Worm (Caenorhabditis elegans) whole organism, L4 larva: Measurements from ENCODE around the gene dyc-1.

Experiments used
- F10B5.3 ChIP-seq: sonication (generic microtip); optimal IDR thresholded peaks from 2 replicates; lab custom pipeline; 2016; ENCODE audit warnings: mild to moderate bottlenecking, missing genetic modification characterization, missing compliant biosample characterization
- T26A8.4 ChIP-seq: fragments of 200-800 bp; sonication (Bioruptor generic); IDR thresholded peaks from 2 replicates; pipeline ENCODE4 v1.3.6; 2022; ENCODE audit warnings: missing genetic modification characterization, missing compliant biosample characterization
- ceh-28 ChIP-seq: fragments of 150-350 bp; optimal IDR thresholded peaks from 2 replicates; lab custom pipeline; 2014; ENCODE audit warnings: missing biosample characterization, missing genetic modification reagents, missing genetic modification characterization
- cey-2 ChIP-seq: sonication (generic microtip); optimal IDR thresholded peaks from 3 replicates; lab custom pipeline; 2017; ENCODE audit warnings: missing genetic modification characterization, mild to moderate bottlenecking, missing compliant biosample characterization, antibody characterized with exemption, borderline replicate concordance; ENCODE audit not compliant: insufficient read depth
- daf-16 ChIP-seq, 3 experiments: sonication (generic microtip); optimal IDR thresholded peaks; 2 replicates each; lab custom pipeline; 2016 to 2017; ENCODE audit warnings: missing genetic modification characterization in 3 of 3, missing genetic modification reagents in 3 of 3, mild to moderate bottlenecking in 2 of 3, missing compliant biosample characterization in 2 of 3, missing biosample characterization in 1 of 3, moderate library complexity in 1 of 3
- daf-8 ChIP-seq: fragments of 200-800 bp; sonication (Bioruptor generic); IDR thresholded peaks from 2 replicates; pipeline ENCODE4 v1.3.6; 2022; ENCODE audit warnings: missing genetic modification characterization, missing compliant biosample characterization
- dmd-6 ChIP-seq: fragments of 200-800 bp; sonication (Bioruptor generic); IDR thresholded peaks from 2 replicates; pipeline ENCODE4 v1.3.6; 2022; ENCODE audit warnings: missing genetic modification reagents, missing genetic modification characterization, missing compliant biosample characterization
- dmd-9 ChIP-seq: fragments of 200-800 bp; sonication (Bioruptor generic); IDR thresholded peaks from 2 replicates; pipeline ENCODE4 v1.3.6; 2022; ENCODE audit warnings: missing genetic modification reagents, missing genetic modification characterization, missing compliant biosample characterization
- dve-1 ChIP-seq: sonication (generic microtip); optimal IDR thresholded peaks from 2 replicates; lab custom pipeline; 2017; ENCODE audit warnings: antibody characterized with exemption, mild to moderate bottlenecking, missing genetic modification characterization, missing compliant biosample characterization; ENCODE audit not compliant: insufficient read depth
- egl-27 ChIP-seq: sonication (generic microtip); optimal IDR thresholded peaks from 3 replicates; lab custom pipeline; 2017; ENCODE audit warnings: missing biosample characterization, missing genetic modification reagents, missing genetic modification characterization
- egl-43 ChIP-seq: fragments of 200-800 bp; sonication (Bioruptor generic); IDR thresholded peaks from 2 replicates; pipeline ENCODE4 v1.3.6; 2022; ENCODE audit warnings: missing genetic modification reagents, missing genetic modification characterization, missing compliant biosample characterization
- fkh-10 ChIP-seq: fragments of 150-350 bp; optimal IDR thresholded peaks from 2 replicates; lab custom pipeline; 2014; ENCODE audit warnings: missing biosample characterization, missing genetic modification reagents, missing genetic modification characterization
- fos-1 ChIP-seq: fragments of 150-350 bp; optimal IDR thresholded peaks from 2 replicates; lab custom pipeline; 2014; ENCODE audit warnings: missing biosample characterization, missing genetic modification characterization
- gei-8 ChIP-seq: fragments of 200-800 bp; sonication (Bioruptor generic); optimal IDR thresholded peaks from 2 replicates; lab custom pipeline; 2018; ENCODE audit warnings: mild to moderate bottlenecking, missing genetic modification characterization, missing compliant biosample characterization
- hif-1 ChIP-seq, 2 experiments: sonication (generic microtip); optimal IDR thresholded peaks; 2 replicates each; lab custom pipeline; 2016 to 2017; ENCODE audit warnings: missing compliant biosample characterization in 2 of 2, missing genetic modification characterization in 2 of 2, missing genetic modification reagents in 2 of 2, missing genotype in 2 of 2, mild to moderate bottlenecking in 1 of 2
- hlh-11 ChIP-seq: fragments of 200-800 bp; sonication (Bioruptor generic); optimal IDR thresholded peaks from 2 replicates; lab custom pipeline; 2018; ENCODE audit warnings: mild to moderate bottlenecking, missing genetic modification characterization, missing compliant biosample characterization
- hlh-30 ChIP-seq: sonication (generic microtip); optimal IDR thresholded peaks from 2 replicates; lab custom pipeline; 2017; ENCODE audit warnings: antibody characterized with exemption, mild to moderate bottlenecking, missing genetic modification characterization, missing compliant biosample characterization; ENCODE audit not compliant: insufficient read depth
- lin-15B ChIP-seq: fragments of 150-350 bp; sonication (generic microtip); optimal IDR thresholded peaks from 3 replicates; lab custom pipeline; 2014; ENCODE audit warnings: missing biosample characterization, missing genetic modification characterization
- lin-29 ChIP-seq: fragments of 200-800 bp; sonication (Bioruptor generic); IDR thresholded peaks from 2 replicates; pipeline ENCODE4 v1.3.6; 2022; ENCODE audit warnings: missing genetic modification reagents, missing genetic modification characterization, missing compliant biosample characterization
- lin-39 ChIP-seq: fragments of 150-350 bp; optimal IDR thresholded peaks from 2 replicates; lab custom pipeline; 2014; ENCODE audit warnings: missing biosample characterization, missing genetic modification reagents, missing genetic modification characterization
- lir-3 ChIP-seq: sonication (generic microtip); optimal IDR thresholded peaks from 2 replicates; lab custom pipeline; 2016; ENCODE audit warnings: mild to moderate bottlenecking, missing genetic modification characterization, missing compliant biosample characterization
- madf-5 ChIP-seq, 2 experiments: fragments of 200-800 bp; sonication (Bioruptor generic); IDR thresholded peaks; 2 replicates each; pipeline ENCODE4 v1.3.6; 2022; ENCODE audit warnings: missing compliant biosample characterization in 2 of 2, missing genetic modification characterization in 2 of 2
- mdl-1 ChIP-seq, 2 experiments: fragments of 150-350 bp in 1 of 2; sonication (generic microtip) in 1 of 2; optimal IDR thresholded peaks; 2 replicates each; lab custom pipeline; 2014 to 2017; ENCODE audit warnings: missing biosample characterization in 2 of 2, missing genetic modification characterization in 2 of 2
- mdt-29 ChIP-seq: fragments of 200-800 bp; sonication (Bioruptor generic); IDR thresholded peaks from 2 replicates; pipeline ENCODE4 v1.3.6; 2022; ENCODE audit warnings: missing genetic modification reagents, missing genetic modification characterization, missing compliant biosample characterization
- mep-1 ChIP-seq: fragments of 150-350 bp; sonication (generic microtip); optimal IDR thresholded peaks from 3 replicates; lab custom pipeline; 2014; ENCODE audit warnings: missing biosample characterization, missing genetic modification characterization
- mes-2 ChIP-seq: sonication (generic microtip); optimal IDR thresholded peaks from 2 replicates; lab custom pipeline; 2016; ENCODE audit warnings: missing genotype, mild to moderate bottlenecking, missing genetic modification characterization, missing compliant biosample characterization; ENCODE audit not compliant: poor library complexity, severe bottlenecking
- mxl-3 ChIP-seq: fragments of 200-800 bp; sonication (Bioruptor generic); optimal IDR thresholded peaks from 2 replicates; lab custom pipeline; 2018; ENCODE audit warnings: mild to moderate bottlenecking, missing genetic modification characterization, missing compliant biosample characterization
- nhr-102 ChIP-seq: sonication (generic microtip); optimal IDR thresholded peaks from 2 replicates; lab custom pipeline; 2016; ENCODE audit warnings: mild to moderate bottlenecking, missing genetic modification characterization, moderate library complexity, missing compliant biosample characterization
- nhr-237 ChIP-seq: sonication (generic microtip); optimal IDR thresholded peaks from 2 replicates; lab custom pipeline; 2017; ENCODE audit warnings: missing biosample characterization, missing genetic modification characterization
- nhr-28 ChIP-seq: fragments of 150-350 bp; optimal IDR thresholded peaks from 2 replicates; lab custom pipeline; 2014; ENCODE audit warnings: missing biosample characterization, missing genetic modification characterization
- nhr-42 ChIP-seq: fragments of 200-800 bp; sonication (Bioruptor generic); IDR thresholded peaks from 2 replicates; pipeline ENCODE4 v1.3.6; 2022; ENCODE audit warnings: missing genetic modification characterization, missing compliant biosample characterization
- nhr-6 ChIP-seq: fragments of 150-350 bp; optimal IDR thresholded peaks from 2 replicates; lab custom pipeline; 2014; ENCODE audit warnings: missing biosample characterization, missing genetic modification characterization
- nhr-77 ChIP-seq: fragments of 150-350 bp; optimal IDR thresholded peaks from 2 replicates; lab custom pipeline; 2014; ENCODE audit warnings: missing biosample characterization, missing genetic modification characterization
- pqm-1 ChIP-seq: sonication (generic microtip); optimal IDR thresholded peaks from 2 replicates; lab custom pipeline; 2017; ENCODE audit warnings: missing biosample characterization, missing genetic modification characterization
- rbr-2 ChIP-seq: sonication (generic microtip); optimal IDR thresholded peaks from 2 replicates; lab custom pipeline; 2016; ENCODE audit warnings: missing genotype, missing genetic modification characterization, missing compliant biosample characterization
- saeg-2 ChIP-seq: fragments of 200-800 bp; sonication (Bioruptor generic); IDR thresholded peaks from 2 replicates; pipeline ENCODE4 v1.3.6; 2022; ENCODE audit warnings: missing genetic modification reagents, missing genetic modification characterization, missing compliant biosample characterization
- sdz-12 ChIP-seq: fragments of 200-800 bp; sonication (Bioruptor generic); optimal IDR thresholded peaks from 2 replicates; lab custom pipeline; 2018; ENCODE audit warnings: mild to moderate bottlenecking, missing genetic modification characterization, missing compliant biosample characterization
- set-16 ChIP-seq: fragments of 200-800 bp; sonication (Bioruptor generic); IDR thresholded peaks from 2 replicates; pipeline ENCODE4 v1.3.6; 2022; ENCODE audit warnings: missing genetic modification reagents, missing genetic modification characterization, missing compliant biosample characterization
- spr-1 ChIP-seq: sonication (generic microtip); optimal IDR thresholded peaks from 2 replicates; lab custom pipeline; 2016; ENCODE audit warnings: mild to moderate bottlenecking, missing genetic modification characterization, missing compliant biosample characterization
- tag-97 ChIP-seq: fragments of 200-800 bp; sonication (Bioruptor generic); IDR thresholded peaks from 2 replicates; pipeline ENCODE4 v1.3.6; 2022; ENCODE audit warnings: missing genetic modification characterization, missing compliant biosample characterization
- tra-1 ChIP-seq: fragments of 200-800 bp; sonication (Bioruptor generic); IDR thresholded peaks from 2 replicates; pipeline ENCODE4 v1.3.6; 2022; ENCODE audit warnings: missing genetic modification reagents, missing genetic modification characterization, missing compliant biosample characterization
- unc-130 ChIP-seq: sonication (generic microtip); optimal IDR thresholded peaks from 2 replicates; lab custom pipeline; 2016; ENCODE audit warnings: missing genetic modification reagents, missing genetic modification characterization, missing compliant biosample characterization
- unc-39 ChIP-seq: sonication (generic microtip); optimal IDR thresholded peaks from 2 replicates; lab custom pipeline; 2017; ENCODE audit warnings: missing biosample characterization, missing genetic modification characterization
- zfp-3 ChIP-seq: fragments of 200-800 bp; sonication (Bioruptor generic); conservative IDR thresholded peaks from 2 replicates; pipeline ENCODE4 v1.3.6; 2022; ENCODE audit warnings: missing genetic modification reagents, missing genetic modification characterization, missing compliant biosample characterization

The dyc-1 gene

DNA sequence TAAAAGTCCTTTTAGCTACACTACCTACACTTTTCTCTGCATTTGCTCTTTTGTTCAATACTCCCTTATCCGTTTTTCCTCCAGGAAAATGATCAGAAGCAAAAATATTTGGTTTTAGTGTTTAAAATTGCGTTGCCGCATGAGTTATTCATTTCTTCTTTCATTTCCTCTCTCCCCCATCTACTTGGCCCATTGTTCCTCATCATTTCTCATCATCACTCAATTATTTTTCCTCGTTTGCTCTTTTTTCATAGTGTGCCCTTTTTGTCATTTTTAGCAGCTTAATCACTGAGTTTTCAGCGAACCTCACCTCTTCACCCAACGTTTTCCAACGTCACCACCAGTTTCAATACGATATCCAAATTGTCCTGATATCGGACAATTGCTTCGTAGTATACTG lies at the start of gene dyc-1:
dyc-1 (plus strand) TSS at position 301 of the 400 bp plus-strand sequence.
- TF ChIP-seq lir-3 (tag; lab: Kevin White, UChicago) (no peak), nhr-42 (GFP tag; lab: Robert Waterston, UW) (no peak), sdz-12 (GFP tag; lab: Kevin White, UChicago) (no peak), mdt-29 (no peak), spr-1 (no peak), saeg-2 (no peak), tra-1 (GFP tag; lab: Robert Waterston, UW) (no peak), cey-2 (tag; lab: Kevin White, UChicago) (no peak), T26A8.4 (GFP tag; lab: Robert Waterston, UW) (no peak), lin-29 (no peak), nhr-237 (tag; lab: Kevin White, UChicago) (no peak), dmd-9 (no peak), unc-130 (GFP tag; lab: Kevin White, UChicago) (no peak), ceh-28 (tag; lab: Kevin White, UChicago) (no peak), madf-5 (GFP tag; IDR thresholded peaks at IDR 0.05; lab: Robert Waterston, UW) (no peak), F10B5.3 (no peak), rbr-2 (tag; lab: Kevin White, UChicago) (no peak), unc-39 (tag; lab: Kevin White, UChicago) (no peak)

DNA sequence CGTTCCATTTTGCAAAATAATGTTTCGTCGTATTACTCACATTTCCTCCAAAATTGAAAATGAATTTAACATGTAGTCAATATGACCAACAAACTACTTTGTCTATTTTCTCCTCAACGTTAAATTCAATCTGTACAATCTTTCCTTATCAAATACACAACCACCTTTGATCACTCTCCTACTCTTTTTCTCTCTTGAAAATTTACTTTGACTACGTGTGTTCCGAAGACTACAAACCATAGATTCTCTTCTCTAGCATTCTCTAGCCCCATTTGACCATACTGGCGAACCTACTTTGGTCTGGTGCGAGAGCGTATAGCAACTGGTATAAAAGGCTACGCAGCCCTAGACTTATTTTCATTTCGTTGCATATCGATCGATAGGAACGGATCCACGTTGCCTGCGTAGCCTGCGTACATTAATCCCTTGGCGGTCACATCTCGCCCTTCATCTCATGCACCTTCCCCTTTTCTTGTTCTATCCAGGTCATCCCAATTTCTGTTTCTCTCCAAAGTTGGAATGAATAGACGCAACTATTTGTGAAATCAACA lies 49.1 kb upstream of the dyc-1 start:
- peak in 1 of 2 experiments; percentile 34 for TF ChIP-seq mdl-1 (tag; optimal IDR thresholded peaks at IDR 0.05; lab: Kevin White, UChicago)
- peak; percentile 100 for TF ChIP-seq nhr-28 (tag; lab: Kevin White, UChicago)
- TF ChIP-seq gei-8 (GFP tag; lab: Kevin White, UChicago): no peak
- TF ChIP-seq mxl-3 (GFP tag; lab: Kevin White, UChicago): peak; percentile 30
- TF ChIP-seq hlh-11 (tag; lab: Kevin White, UChicago): peak; percentile 47
- peak; percentile 1 for TF ChIP-seq mes-2
- TF ChIP-seq nhr-102: peak; percentile 31
- TF ChIP-seq daf-8 (GFP tag; lab: Robert Waterston, UW): no peak
- no peak for TF ChIP-seq tag-97 (GFP tag; lab: Robert Waterston, UW)
- TF ChIP-seq dmd-9: no peak
- TF ChIP-seq mdt-29: peak; percentile 56; the same call in 1 of the 2 replicates
- TF ChIP-seq hlh-30 (tag; lab: Kevin White, UChicago): no peak
- no peak for TF ChIP-seq fos-1 (tag; lab: Kevin White, UChicago)
- no peak for TF ChIP-seq lin-39 (tag; lab: Kevin White, UChicago)
- peak in 1 of 2 experiments; percentile 23 for TF ChIP-seq hif-1 (tag; optimal IDR thresholded peaks at IDR 0.05; lab: Kevin White, UChicago)
- no peak for TF ChIP-seq egl-27
- TF ChIP-seq zfp-3 (GFP tag; lab: Robert Waterston, UW): no peak
- no peak for TF ChIP-seq set-16 (GFP tag; lab: Robert Waterston, UW)
- TF ChIP-seq ceh-28 (tag; lab: Kevin White, UChicago): peak; percentile 1
- TF ChIP-seq egl-43: no peak
- TF ChIP-seq dmd-6 (GFP tag; lab: Robert Waterston, UW): peak; percentile 65
- TF ChIP-seq nhr-77 (tag; lab: Kevin White, UChicago): peak; percentile 92
- no peak for TF ChIP-seq daf-16 (GFP tag; optimal IDR thresholded peaks at IDR 0.05; lab: Kevin White, UChicago)
- peak; percentile 67 for TF ChIP-seq daf-16 (tag; optimal IDR thresholded peaks at IDR 0.05; lab: Kevin White, UChicago)
- TF ChIP-seq pqm-1 (tag; lab: Kevin White, UChicago): peak; percentile 13
- TF ChIP-seq dve-1 (tag; lab: Kevin White, UChicago): peak; percentile 68
- no peak for TF ChIP-seq lin-15B
- TF ChIP-seq mep-1 (tag; lab: Kevin White, UChicago): peak; percentile 25
- no peak for TF ChIP-seq nhr-6 (tag; lab: Kevin White, UChicago)
- no peak for TF ChIP-seq fkh-10 (GFP tag; lab: Kevin White, UChicago)
